Worm (Caenorhabditis elegans) whole organism, mixed stage, embryonic: Measurements from ENCODE around the gene dnj-10.

Experiments used
- blmp-1 ChIP-seq: fragments of 150-350 bp; optimal IDR thresholded peaks from 2 replicates; lab custom pipeline; 2014; ENCODE audit warnings: missing biosample characterization, missing genetic modification characterization
- ceh-39 ChIP-seq: fragments of 150-350 bp; optimal IDR thresholded peaks from 2 replicates; lab custom pipeline; 2014; ENCODE audit warnings: missing biosample characterization, missing genetic modification characterization
- mep-1 ChIP-seq: fragments of 150-350 bp; optimal IDR thresholded peaks from 2 replicates; lab custom pipeline; 2017; ENCODE audit warnings: missing biosample characterization, missing genetic modification reagents, missing genetic modification characterization, inconsistent platforms
- nhr-12 ChIP-seq: fragments of 150-350 bp; optimal IDR thresholded peaks from 2 replicates; lab custom pipeline; 2014; ENCODE audit warnings: missing biosample characterization, missing genetic modification characterization
- nhr-237 ChIP-seq: fragments of 150-350 bp; optimal IDR thresholded peaks from 2 replicates; lab custom pipeline; 2014; ENCODE audit warnings: missing biosample characterization, missing genetic modification characterization
- sem-2 ChIP-seq: fragments of 200-800 bp; sonication (Bioruptor generic); optimal IDR thresholded peaks from 2 replicates; lab custom pipeline; 2018; ENCODE audit warnings: mild to moderate bottlenecking, missing genetic modification characterization, missing compliant biosample characterization
- snpc-4 ChIP-seq: fragments of 150-350 bp; optimal IDR thresholded peaks from 2 replicates; lab custom pipeline; 2014; ENCODE audit warnings: missing biosample characterization, missing genetic modification characterization
- unc-39 ChIP-seq: fragments of 150-350 bp; optimal IDR thresholded peaks from 2 replicates; lab custom pipeline; 2014; ENCODE audit warnings: missing biosample characterization, missing genetic modification characterization
- unc-62 ChIP-seq: fragments of 150-350 bp; optimal IDR thresholded peaks from 2 replicates; lab custom pipeline; 2014; ENCODE audit warnings: missing biosample characterization, missing genetic modification reagents, missing genetic modification characterization

- TF ChIP-seq blmp-1 (tag; lab: Kevin White, UChicago) (no peak), sem-2 (GFP tag; lab: Kevin White, UChicago) (no peak), nhr-12 (tag; lab: Kevin White, UChicago) (no peak), unc-39 (tag; lab: Kevin White, UChicago) (no peak), unc-62 (GFP tag; lab: Kevin White, UChicago) (no peak), snpc-4 (tag; lab: Kevin White, UChicago) (no peak), ceh-39 (tag; lab: Kevin White, UChicago) (no peak), mep-1 (no peak), nhr-237 (tag; lab: Kevin White, UChicago) (no peak)
Observed at ce11 chrIII:8625125-8625524, 5.8 kb upstream of the dnj-10 start.
